In the genomic region with DNA sequence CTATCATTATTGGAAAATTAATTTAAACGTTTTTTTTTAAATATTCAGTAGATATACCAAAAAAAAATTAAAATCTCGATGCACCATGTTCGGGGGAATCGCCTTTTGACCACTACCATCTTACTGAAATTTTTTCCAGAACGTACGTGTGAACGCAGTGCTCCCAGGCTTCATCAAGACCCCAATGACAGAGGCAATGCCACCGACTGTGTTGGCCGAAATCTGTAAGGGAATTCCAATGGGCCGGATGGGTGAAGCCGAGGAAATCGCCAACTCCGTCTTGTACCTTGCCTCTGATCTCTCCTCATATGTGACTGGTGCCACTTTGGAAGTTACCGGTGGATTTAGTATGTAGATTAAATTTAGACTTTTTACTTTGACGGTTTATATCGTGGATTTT, we compare ENCODE assay signal across 4 worm cellular contexts.
TF ChIP-seq lines count a peak whose summit lies in the region.

No protein-coding gene starts in this region.

TF ChIP-seq in whole organism, L1 larva, 84 proteins besides CTCF, POLR2A, EP300 and RAD21:
- 0 out of 2 replicates have a peak, but pooled peaks have one; percentile 5 for TF ChIP-seq nhr-19 (GFP tag; conservative IDR thresholded peaks at IDR 0.05; lab: Robert Waterston, UW)
- no peak for TF ChIP-seq aha-1 (tag; optimal IDR thresholded peaks at IDR 0.05; lab: Kevin White, UChicago)

TF ChIP-seq in whole organism, L3 larva, 47 proteins besides CTCF, POLR2A, EP300 and RAD21:
- TF ChIP-seq ceh-16 (tag; optimal IDR thresholded peaks at IDR 0.05; lab: Kevin White, UChicago), result no peak
- TF ChIP-seq nhr-76 (tag; optimal IDR thresholded peaks at IDR 0.05; lab: Kevin White, UChicago), result no peak
- TF ChIP-seq ztf-11 (tag; optimal IDR thresholded peaks at IDR 0.05; lab: Kevin White, UChicago), result no peak
- TF ChIP-seq skn-1 (tag; optimal IDR thresholded peaks at IDR 0.05; lab: Kevin White, UChicago), result no peak
- TF ChIP-seq lsy-12 (tag; optimal IDR thresholded peaks at IDR 0.05; lab: Kevin White, UChicago), result peak; percentile 19
- no peak for TF ChIP-seq nhr-11 (tag; optimal IDR thresholded peaks at IDR 0.05; lab: Kevin White, UChicago)

TF ChIP-seq in whole organism, L4 larva, 104 proteins besides CTCF, POLR2A, EP300 and RAD21:
- TF ChIP-seq vab-7 (GFP tag; IDR thresholded peaks at IDR 0.05; lab: Robert Waterston, UW), result peak; percentile 22; the same call in 1 of the 2 replicates
- TF ChIP-seq Y75B8A.6 (GFP tag; IDR thresholded peaks at IDR 0.05; lab: Robert Waterston, UW), result 0 out of 2 replicates have a peak, but pooled peaks have one; percentile 25
- TF ChIP-seq sdz-12 (GFP tag; optimal IDR thresholded peaks at IDR 0.05; lab: Kevin White, UChicago), result peak; percentile 19
- TF ChIP-seq D1046.2 (GFP tag; IDR thresholded peaks at IDR 0.05; lab: Robert Waterston, UW), result 0 out of 2 replicates have a peak, but pooled peaks have one; percentile 19
- no peak for TF ChIP-seq Y48G9A.11 (GFP tag; IDR thresholded peaks at IDR 0.05; lab: Robert Waterston, UW)

TF ChIP-seq in whole organism, young adult, 124 proteins besides CTCF, POLR2A, EP300 and RAD21:
- TF ChIP-seq nhr-120 (GFP tag; IDR thresholded peaks at IDR 0.05; lab: Robert Waterston, UW), result 0 out of 2 replicates have a peak, but pooled peaks have one; percentile 16
- TF ChIP-seq ceh-58 (GFP tag; IDR thresholded peaks at IDR 0.05; lab: Robert Waterston, UW), result 0 out of 2 replicates have a peak, but pooled peaks have one; percentile 50
- no peak for TF ChIP-seq nfya-1 (tag; optimal IDR thresholded peaks at IDR 0.05; lab: Kevin White, UChicago; ENCODE audit: borderline replicate concordance, insufficient read depth)
- peak; percentile 56 for TF ChIP-seq chd-7 (tag; optimal IDR thresholded peaks at IDR 0.05; lab: Kevin White, UChicago)
- TF ChIP-seq lag-1 (GFP tag; IDR thresholded peaks at IDR 0.05; lab: Robert Waterston, UW), result no peak
- TF ChIP-seq nfyb-1 (GFP tag; IDR thresholded peaks at IDR 0.05; lab: Robert Waterston, UW), result peak; percentile 59; the same call in 1 of the 2 replicates
- peak; percentile 36; the same call in 1 of the 2 replicates for TF ChIP-seq dox-1 (GFP tag; IDR thresholded peaks at IDR 0.05; lab: Robert Waterston, UW)
- peak; percentile 21 for TF ChIP-seq nhr-90 (tag; optimal IDR thresholded peaks at IDR 0.05; lab: Kevin White, UChicago)
- no peak for TF ChIP-seq F23B12.7 (tag; optimal IDR thresholded peaks at IDR 0.05; lab: Kevin White, UChicago; ENCODE audit: insufficient read depth)
- 0 out of 2 replicates have a peak, but pooled peaks have one; percentile 47 for TF ChIP-seq madf-3 (GFP tag; IDR thresholded peaks at IDR 0.05; lab: Robert Waterston, UW)
- TF ChIP-seq F52B5.7 (tag; optimal IDR thresholded peaks at IDR 0.05; lab: Kevin White, UChicago), result peak; percentile 27
- 0 out of 2 replicates have a peak, but pooled peaks have one; percentile 22 for TF ChIP-seq hsf-1 (GFP tag; IDR thresholded peaks at IDR 0.05; lab: Robert Waterston, UW)
- no peak for TF ChIP-seq hmg-1.2 (GFP tag; IDR thresholded peaks at IDR 0.05; lab: Robert Waterston, UW)
- TF ChIP-seq ets-4 (GFP tag; optimal IDR thresholded peaks at IDR 0.05; lab: Kevin White, UChicago), result no peak
- no peak for TF ChIP-seq sdz-38 (tag; optimal IDR thresholded peaks at IDR 0.05; lab: Kevin White, UChicago)
- no peak for TF ChIP-seq C17E4.6 (GFP tag; IDR thresholded peaks at IDR 0.05; lab: Robert Waterston, UW)
- TF ChIP-seq athp-1 (tag; optimal IDR thresholded peaks at IDR 0.05; lab: Kevin White, UChicago), result peak; percentile 23
- TF ChIP-seq cebp-2 (GFP tag; IDR thresholded peaks at IDR 0.05; lab: Robert Waterston, UW), result 0 out of 2 replicates have a peak, but pooled peaks have one; percentile 54
